Fruit fly (Drosophila melanogaster) whole organism, embryonic: Measurements from ENCODE around the gene SkpC.

Source experiments
- BtbVII ChIP-seq: fragments of 200-800 bp; sonication (Bioruptor generic); optimal IDR thresholded peaks from 3 replicates; lab custom pipeline; 2017; ENCODE audit warnings: missing biosample characterization, mild to moderate bottlenecking, missing genetic modification characterization
- C15 ChIP-seq: fragments of 200-800 bp; sonication (Bioruptor generic); IDR thresholded peaks from 3 replicates; pipeline ENCODE4 v1.3.6; 2022; ENCODE audit warnings: missing biosample characterization, missing genetic modification characterization
- CG10209 ChIP-seq: fragments of 200-800 bp; sonication (Bioruptor generic); optimal IDR thresholded peaks from 3 replicates; lab custom pipeline; 2017; ENCODE audit warnings: missing biosample characterization, mild to moderate bottlenecking, missing genetic modification characterization, missing genetic modification reagents
- CG10274 ChIP-seq: fragments of 200-800 bp; sonication (Bioruptor generic); optimal IDR thresholded peaks from 3 replicates; lab custom pipeline; 2017; ENCODE audit warnings: missing biosample characterization, mild to moderate bottlenecking, missing genetic modification characterization
- CG12155 ChIP-seq: fragments of 200-800 bp; sonication (Bioruptor generic); optimal IDR thresholded peaks from 3 replicates; lab custom pipeline; 2016; ENCODE audit warnings: missing biosample characterization, missing genetic modification characterization
- CG13123 ChIP-seq: fragments of 200-800 bp; sonication (Bioruptor generic); optimal IDR thresholded peaks from 2 replicates; lab custom pipeline; 2016; ENCODE audit warnings: missing biosample characterization, missing genetic modification characterization
- CG13287 ChIP-seq: fragments of 200-800 bp; sonication (Bioruptor generic); IDR thresholded peaks from 2 replicates; pipeline ENCODE4 v1.3.6; 2022; ENCODE audit warnings: missing biosample characterization, missing genetic modification characterization; ENCODE audit not compliant: partially characterized antibody
- CG17328 ChIP-seq: fragments of 200-800 bp; sonication (Bioruptor generic); IDR thresholded peaks from 2 replicates; pipeline ENCODE4 v1.3.6; 2022; ENCODE audit warnings: missing biosample characterization, missing genetic modification characterization
- CG2129 ChIP-seq: fragments of 200-800 bp; sonication (Bioruptor generic); IDR thresholded peaks from 2 replicates; pipeline ENCODE4 v1.3.6; 2022; ENCODE audit warnings: missing biosample characterization, missing genetic modification characterization; ENCODE audit not compliant: partially characterized antibody
- CG3163 ChIP-seq: fragments of 200-800 bp; sonication (Bioruptor generic); optimal IDR thresholded peaks from 3 replicates; lab custom pipeline; 2016; ENCODE audit warnings: missing biosample characterization, missing genetic modification characterization
- CG4617 ChIP-seq: fragments of 200-800 bp; sonication (Bioruptor generic); optimal IDR thresholded peaks from 3 replicates; lab custom pipeline; 2016; ENCODE audit warnings: missing biosample characterization, missing genetic modification characterization, borderline replicate concordance
- CG4730 ChIP-seq: fragments of 200-800 bp; sonication (Bioruptor generic); IDR thresholded peaks from 2 replicates; pipeline ENCODE4 v1.3.6; 2022; ENCODE audit warnings: missing biosample characterization, missing genetic modification characterization
- CG5245 ChIP-seq: fragments of 200-800 bp; sonication (Bioruptor generic); optimal IDR thresholded peaks from 3 replicates; lab custom pipeline; 2016; ENCODE audit warnings: missing biosample characterization, missing genetic modification characterization
- CG6654 ChIP-seq: fragments of 200-800 bp; sonication (Bioruptor generic); optimal IDR thresholded peaks from 2 replicates; lab custom pipeline; 2017; ENCODE audit warnings: missing biosample characterization, mild to moderate bottlenecking, missing genetic modification characterization
- CG8359 ChIP-seq: fragments of 200-800 bp; sonication (Bioruptor generic); optimal IDR thresholded peaks from 2 replicates; lab custom pipeline; 2017; ENCODE audit warnings: missing biosample characterization, mild to moderate bottlenecking, missing genetic modification characterization, borderline replicate concordance
- CG9727 ChIP-seq: fragments of 200-800 bp; sonication (Bioruptor generic); optimal IDR thresholded peaks from 3 replicates; lab custom pipeline; 2017; ENCODE audit warnings: missing biosample characterization, mild to moderate bottlenecking, missing genetic modification characterization
- Dbx ChIP-seq: fragments of 200-800 bp; sonication (Bioruptor generic); IDR thresholded peaks from 3 replicates; pipeline ENCODE4 v1.3.6; 2022; ENCODE audit warnings: missing biosample characterization, missing genetic modification characterization
- Dip2 ChIP-seq: fragments of 200-800 bp; sonication (Bioruptor generic); IDR thresholded peaks from 2 replicates; pipeline ENCODE4 v1.3.6; 2022; ENCODE audit warnings: missing biosample characterization, missing genetic modification characterization
- Dll ChIP-seq: fragments of 200-800 bp; sonication (Bioruptor generic); IDR thresholded peaks from 4 replicates; pipeline ENCODE4 v1.3.6; 2022; ENCODE audit warnings: missing biosample characterization, missing genetic modification characterization; ENCODE audit not compliant: partially characterized antibody
- Ets97D ChIP-seq: fragments of 200-800 bp; sonication (Bioruptor generic); optimal IDR thresholded peaks from 3 replicates; lab custom pipeline; 2016; ENCODE audit warnings: missing biosample characterization, missing genetic modification characterization
- Fer2 ChIP-seq: fragments of 200-800 bp; sonication (Bioruptor generic); optimal IDR thresholded peaks from 2 replicates; lab custom pipeline; 2018; ENCODE audit warnings: missing biosample characterization, mild to moderate bottlenecking, missing genetic modification characterization, moderate library complexity
- Fer3 ChIP-seq: fragments of 200-800 bp; sonication (Bioruptor generic); optimal IDR thresholded peaks from 2 replicates; lab custom pipeline; 2018; ENCODE audit warnings: missing biosample characterization, mild to moderate bottlenecking, missing genetic modification characterization, moderate library complexity
- Gug ChIP-seq: fragments of 200-800 bp; sonication (Bioruptor generic); IDR thresholded peaks from 4 replicates; pipeline ENCODE4 v1.3.6; 2022; ENCODE audit warnings: missing biosample characterization, missing genetic modification characterization
- HHEX ChIP-seq: fragments of 200-800 bp; sonication (Bioruptor generic); optimal IDR thresholded peaks from 3 replicates; lab custom pipeline; 2017; ENCODE audit warnings: missing biosample characterization, mild to moderate bottlenecking, missing genetic modification characterization, missing genetic modification reagents
- Meics ChIP-seq: fragments of 200-800 bp; sonication (Bioruptor generic); optimal IDR thresholded peaks from 2 replicates; lab custom pipeline; 2017; ENCODE audit warnings: missing biosample characterization, mild to moderate bottlenecking, missing genetic modification characterization
- NK7.1 ChIP-seq: fragments of 200-800 bp; sonication (Bioruptor generic); optimal IDR thresholded peaks from 3 replicates; lab custom pipeline; 2016; ENCODE audit warnings: missing biosample characterization, missing genetic modification characterization
- Neu2 ChIP-seq: fragments of 200-800 bp; sonication (Bioruptor generic); optimal IDR thresholded peaks from 3 replicates; lab custom pipeline; 2016; ENCODE audit warnings: missing biosample characterization, missing genetic modification characterization, borderline replicate concordance
- Rx ChIP-seq: fragments of 200-800 bp; sonication (Bioruptor generic); IDR thresholded peaks from 2 replicates; pipeline ENCODE4 v1.3.6; 2022; ENCODE audit warnings: missing biosample characterization, missing genetic modification characterization
- Sox102F ChIP-seq: fragments of 200-800 bp; sonication (Bioruptor generic); optimal IDR thresholded peaks from 2 replicates; lab custom pipeline; 2018; ENCODE audit warnings: missing biosample characterization, mild to moderate bottlenecking, missing genetic modification characterization, moderate library complexity
- Taf1 ChIP-seq: fragments of 200-800 bp; sonication (Bioruptor generic); IDR thresholded peaks from 2 replicates; pipeline ENCODE4 v1.3.6; 2022; ENCODE audit warnings: missing biosample characterization, missing genetic modification characterization
- al ChIP-seq: fragments of 200-800 bp; sonication (Bioruptor generic); IDR thresholded peaks from 2 replicates; pipeline ENCODE4 v1.3.6; 2022; ENCODE audit warnings: missing biosample characterization, missing genetic modification characterization
- amos ChIP-seq: fragments of 200-800 bp; sonication (Bioruptor generic); IDR thresholded peaks from 2 replicates; pipeline ENCODE4 v1.3.6; 2022; ENCODE audit warnings: missing biosample characterization, missing genetic modification characterization; ENCODE audit not compliant: partially characterized antibody
- btn ChIP-seq: fragments of 200-800 bp; sonication (Bioruptor generic); optimal IDR thresholded peaks from 2 replicates; lab custom pipeline; 2016; ENCODE audit warnings: missing biosample characterization, missing genetic modification characterization
- ci ChIP-seq: fragments of 200-800 bp; sonication (Bioruptor generic); IDR thresholded peaks from 3 replicates; pipeline ENCODE4 v1.3.6; 2022; ENCODE audit warnings: missing biosample characterization, missing genetic modification characterization
- emc ChIP-seq: fragments of 200-800 bp; sonication (Bioruptor generic); optimal IDR thresholded peaks from 2 replicates; lab custom pipeline; 2016; ENCODE audit warnings: missing biosample characterization, missing genetic modification characterization
- exex ChIP-seq: fragments of 200-800 bp; sonication (Bioruptor generic); optimal IDR thresholded peaks from 4 replicates; lab custom pipeline; 2018; ENCODE audit warnings: missing biosample characterization, mild to moderate bottlenecking, missing genetic modification characterization, moderate library complexity
- fd96Cb ChIP-seq: fragments of 200-800 bp; sonication (Bioruptor generic); optimal IDR thresholded peaks from 2 replicates; lab custom pipeline; 2018; ENCODE audit warnings: missing biosample characterization, mild to moderate bottlenecking, missing genetic modification characterization, moderate library complexity
- gsb ChIP-seq: fragments of 200-800 bp; sonication (Bioruptor generic); IDR thresholded peaks from 2 replicates; pipeline ENCODE4 v1.3.6; 2022; ENCODE audit warnings: missing biosample characterization, missing genetic modification characterization
- h ChIP-seq: fragments of >200 bp; optimal IDR thresholded peaks from 2 replicates; lab custom pipeline; 2017
- kay ChIP-seq: fragments of 200-800 bp; sonication (Bioruptor generic); optimal IDR thresholded peaks from 2 replicates; lab custom pipeline; 2016; ENCODE audit warnings: missing biosample characterization, missing genetic modification characterization
- klu ChIP-seq: fragments of 200-800 bp; sonication (Bioruptor generic); IDR thresholded peaks from 2 replicates; pipeline ENCODE4 v1.3.6; 2022; ENCODE audit warnings: missing biosample characterization, missing genetic modification characterization
- maf-S ChIP-seq: fragments of 200-800 bp; sonication (Bioruptor generic); optimal IDR thresholded peaks from 2 replicates; lab custom pipeline; 2016; ENCODE audit warnings: missing biosample characterization, missing genetic modification characterization
- oc ChIP-seq: fragments of 200-800 bp; sonication (Bioruptor generic); optimal IDR thresholded peaks from 2 replicates; lab custom pipeline; 2018; ENCODE audit warnings: missing biosample characterization, mild to moderate bottlenecking, missing genetic modification characterization, moderate library complexity
- pb ChIP-seq: fragments of 200-800 bp; sonication (Bioruptor generic); optimal IDR thresholded peaks from 3 replicates; lab custom pipeline; 2016; ENCODE audit warnings: missing biosample characterization, missing genetic modification characterization
- pnt ChIP-seq: fragments of 200-800 bp; sonication (Bioruptor generic); optimal IDR thresholded peaks from 3 replicates; lab custom pipeline; 2016; ENCODE audit warnings: missing biosample characterization, missing genetic modification characterization
- repo ChIP-seq: fragments of 200-800 bp; sonication (Bioruptor generic); optimal IDR thresholded peaks from 2 replicates; lab custom pipeline; 2016; ENCODE audit warnings: missing biosample characterization, missing genetic modification characterization
- rib ChIP-seq: fragments of 200-800 bp; sonication (Bioruptor generic); IDR thresholded peaks from 2 replicates; pipeline ENCODE4 v1.3.6; 2022; ENCODE audit warnings: missing biosample characterization, missing genetic modification characterization
- sd ChIP-seq: fragments of 200-800 bp; sonication (Bioruptor generic); optimal IDR thresholded peaks from 3 replicates; lab custom pipeline; 2018; ENCODE audit warnings: missing biosample characterization, mild to moderate bottlenecking, missing genetic modification characterization, moderate library complexity
- seq ChIP-seq: fragments of 200-800 bp; sonication (Bioruptor generic); IDR thresholded peaks from 2 replicates; pipeline ENCODE4 v1.3.6; 2022; ENCODE audit warnings: missing biosample characterization, missing genetic modification characterization
- tio ChIP-seq: fragments of 200-800 bp; sonication (Bioruptor generic); optimal IDR thresholded peaks from 2 replicates; lab custom pipeline; 2017; ENCODE audit warnings: missing biosample characterization, missing genetic modification characterization, inconsistent platforms
- vvl ChIP-seq: fragments of 200-800 bp; sonication (Bioruptor generic); IDR thresholded peaks from 2 replicates; pipeline ENCODE4 v1.3.6; 2022; ENCODE audit warnings: missing biosample characterization, missing genetic modification characterization
- z ChIP-seq: fragments of 200-800 bp; sonication (Bioruptor generic); IDR thresholded peaks from 3 replicates; pipeline ENCODE4 v1.3.6; 2022; ENCODE audit warnings: missing biosample characterization, missing genetic modification characterization

The SkpC gene

dm6 chrX:19851989-19852307, 36.1 kb downstream of the SkpC start, which contains the start of the genes pico and Nup205 (continued):
- TF ChIP-seq vvl (peak; percentile 56), CG13287 (GFP tag; lab: Robert Waterston, UW) (peak; percentile 89), CG17328 (GFP tag; lab: Robert Waterston, UW) (0 out of 2 replicates have a peak, but pooled peaks have one; percentile 21), rib (no peak), seq (no peak), Rx (no peak), Sox102F (no peak), z (GFP tag; lab: Robert Waterston, UW) (no peak), Meics (GFP tag; lab: Kevin White, UChicago) (no peak), gsb (GFP tag; lab: Robert Waterston, UW) (no peak), ci (GFP tag; lab: Robert Waterston, UW) (peak; percentile 69; the same call in 2 of the 3 replicates), al (GFP tag; lab: Robert Waterston, UW) (no peak), CG4617 (peak; percentile 38), pnt (GFP tag; lab: Kevin White, UChicago) (no peak), h (no peak), amos (peak; percentile 81), CG6654 (no peak), Fer3 (tag; lab: Kevin White, UChicago) (no peak), exex (tag; lab: Kevin White, UChicago) (no peak), HHEX (GFP tag; lab: Kevin White, UChicago) (no peak), Dbx (GFP tag; lab: Robert Waterston, UW) (peak; percentile 61; the same call in 2 of the 3 replicates), kay (GFP tag; lab: Kevin White, UChicago) (peak; percentile 41), CG2129 (GFP tag; lab: Robert Waterston, UW) (peak; percentile 15; the same call in 1 of the 2 replicates), NK7.1 (GFP tag; lab: Kevin White, UChicago) (no peak), CG4730 (GFP tag; lab: Robert Waterston, UW) (no peak), btn (GFP tag; lab: Kevin White, UChicago) (no peak), CG13123 (GFP tag; lab: Kevin White, UChicago) (no peak), pb (GFP tag; lab: Kevin White, UChicago) (no peak), tio (no peak), CG5245 (no peak), CG9727 (peak; percentile 18), Dip2 (no peak), CG8359 (GFP tag; lab: Kevin White, UChicago) (no peak), Taf1 (GFP tag; lab: Robert Waterston, UW) (no peak), Dll (peak; percentile 77), fd96Cb (no peak), emc (no peak), CG3163 (GFP tag; lab: Kevin White, UChicago) (peak; percentile 23), C15 (GFP tag; lab: Robert Waterston, UW) (no peak), repo (peak; percentile 12), CG10209 (GFP tag; lab: Kevin White, UChicago) (no peak), Fer2 (tag; lab: Kevin White, UChicago) (no peak), maf-S (GFP tag; lab: Kevin White, UChicago) (peak; percentile 30), BtbVII (no peak), klu (GFP tag; lab: Robert Waterston, UW) (no peak), Neu2 (GFP tag; lab: Kevin White, UChicago) (peak; percentile 97), CG12155 (no peak), oc (tag; lab: Kevin White, UChicago) (no peak), Ets97D (GFP tag; lab: Kevin White, UChicago) (peak; percentile 92), Gug (GFP tag; lab: Robert Waterston, UW) (no peak), CG10274 (GFP tag; lab: Kevin White, UChicago) (no peak), sd (tag; lab: Kevin White, UChicago) (no peak)
